Worm (Caenorhabditis elegans) whole organism, L2 larva: ENCODE measurements around the gene slc-17.8.

Experiments
- lin-39 ChIP-seq: fragments of 150-350 bp; optimal IDR thresholded peaks from 2 replicates; lab custom pipeline; 2014; ENCODE audit warnings: missing biosample characterization, missing genetic modification reagents, missing genetic modification characterization
- ztf-4 ChIP-seq: fragments of 150-350 bp; optimal IDR thresholded peaks from 2 replicates; lab custom pipeline; 2014; ENCODE audit warnings: missing biosample characterization, missing genetic modification characterization

DNA sequence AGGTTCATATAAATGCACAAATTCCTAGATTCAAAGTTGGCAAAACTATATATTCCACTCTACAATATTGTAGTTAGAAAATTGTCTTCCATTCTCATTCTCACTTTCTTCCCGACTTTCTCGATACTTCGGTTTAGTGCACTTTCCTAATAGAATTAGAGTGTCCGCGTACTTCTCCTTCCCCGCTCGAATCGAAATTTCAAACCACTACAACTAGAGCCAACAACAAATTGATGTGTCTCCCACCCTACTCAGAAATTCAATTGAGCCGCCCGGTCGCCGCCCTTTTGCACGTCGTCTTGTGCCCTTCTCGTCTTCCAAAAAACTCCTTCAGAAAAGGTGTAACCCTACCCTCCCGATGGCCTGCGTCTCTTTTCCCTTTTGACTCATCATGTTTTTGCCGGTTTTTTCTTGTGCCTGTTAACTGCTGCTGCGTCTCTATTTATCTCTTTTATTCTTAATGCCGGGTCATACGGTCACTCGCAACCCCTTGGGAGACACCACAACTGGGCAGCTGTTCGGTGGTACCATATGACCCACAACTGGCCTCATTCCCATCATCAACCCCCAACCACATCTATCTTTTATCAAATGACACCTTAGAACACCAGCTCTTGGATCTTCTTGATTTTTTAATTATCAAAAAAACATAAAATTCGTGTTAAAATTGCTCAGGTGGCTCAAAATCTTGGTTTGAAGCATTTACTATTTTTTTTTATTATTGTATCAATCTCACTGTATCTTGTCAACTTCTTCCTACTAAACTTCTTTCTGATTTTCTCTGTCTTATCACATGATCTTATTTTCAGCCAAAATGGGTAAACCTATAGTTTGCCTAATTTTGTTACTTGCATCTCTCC, 49.0 kb upstream of the slc-17.8 start, which contains the start of gene tag-196:
- TF ChIP-seq ztf-4 (no peak), lin-39 (tag; lab: Kevin White, UChicago) (no peak)
